Fruit fly (Drosophila melanogaster) whole organism, embryonic: Measurements from ENCODE around the gene CG33721.

ENCODE experiments used
- B-H1 ChIP-seq: fragments of 200-800 bp; sonication (Bioruptor generic); IDR thresholded peaks from 3 replicates; pipeline ENCODE4 v1.3.6; 2022; ENCODE audit warnings: missing biosample characterization, missing genetic modification characterization
- CG11504 ChIP-seq: fragments of 200-800 bp; sonication (Bioruptor generic); optimal IDR thresholded peaks from 3 replicates; lab custom pipeline; 2019; ENCODE audit warnings: missing biosample characterization, mild to moderate bottlenecking, missing genetic modification characterization, moderate library complexity
- CG11560 ChIP-seq: fragments of 200-800 bp; sonication (Bioruptor generic); IDR thresholded peaks from 3 replicates; pipeline ENCODE4 v1.3.6; 2022; ENCODE audit warnings: missing biosample characterization, missing genetic modification characterization
- CG12155 ChIP-seq: fragments of 200-800 bp; sonication (Bioruptor generic); optimal IDR thresholded peaks from 3 replicates; lab custom pipeline; 2016; ENCODE audit warnings: missing biosample characterization, missing genetic modification characterization
- CG14965 ChIP-seq: fragments of 200-800 bp; sonication (Bioruptor generic); optimal IDR thresholded peaks from 2 replicates; lab custom pipeline; 2016; ENCODE audit warnings: missing biosample characterization, missing genetic modification characterization, borderline replicate concordance
- CG15011 ChIP-seq: fragments of 200-800 bp; sonication (Bioruptor generic); optimal IDR thresholded peaks from 3 replicates; lab custom pipeline; 2018; ENCODE audit warnings: missing biosample characterization, mild to moderate bottlenecking, missing genetic modification characterization
- CG15269 ChIP-seq: fragments of 200-800 bp; sonication (Bioruptor generic); optimal IDR thresholded peaks from 2 replicates; lab custom pipeline; 2018; ENCODE audit warnings: missing biosample characterization, mild to moderate bottlenecking, missing genetic modification characterization, moderate library complexity
- CG1529 ChIP-seq: fragments of 200-800 bp; sonication (Bioruptor generic); optimal IDR thresholded peaks from 3 replicates; lab custom pipeline; 2018; ENCODE audit warnings: missing biosample characterization, missing genetic modification characterization
- CG15479 ChIP-seq: fragments of 200-800 bp; sonication (Bioruptor generic); optimal IDR thresholded peaks from 3 replicates; lab custom pipeline; 2019; ENCODE audit warnings: missing biosample characterization, mild to moderate bottlenecking, missing genetic modification characterization, moderate library complexity
- CG16815 ChIP-seq: fragments of 200-800 bp; sonication (Bioruptor generic); optimal IDR thresholded peaks from 3 replicates; lab custom pipeline; 2017; ENCODE audit warnings: missing biosample characterization, mild to moderate bottlenecking, missing genetic modification characterization
- CG17359 ChIP-seq: fragments of 200-800 bp; sonication (Bioruptor generic); optimal IDR thresholded peaks from 3 replicates; lab custom pipeline; 2018; ENCODE audit warnings: missing biosample characterization, mild to moderate bottlenecking, missing genetic modification characterization, moderate library complexity
- CG17829 ChIP-seq: fragments of 200-800 bp; optimal IDR thresholded peaks from 2 replicates; lab custom pipeline; 2019; ENCODE audit warnings: missing biosample characterization, mild to moderate bottlenecking, missing genetic modification characterization, moderate library complexity
- CG2202 ChIP-seq: fragments of 200-800 bp; sonication (Bioruptor generic); optimal IDR thresholded peaks from 2 replicates; lab custom pipeline; 2018; ENCODE audit warnings: missing biosample characterization, mild to moderate bottlenecking, missing genetic modification characterization
- CG2889 ChIP-seq: fragments of 200-800 bp; sonication (Bioruptor generic); IDR thresholded peaks from 3 replicates; pipeline ENCODE4 v1.3.6; 2022; ENCODE audit warnings: missing biosample characterization, missing genetic modification characterization
- CG31388 ChIP-seq: fragments of 200-800 bp; sonication (Bioruptor generic); optimal IDR thresholded peaks from 2 replicates; lab custom pipeline; 2016; ENCODE audit warnings: missing biosample characterization, missing genetic modification characterization
- CG3838 ChIP-seq: fragments of 200-800 bp; sonication (Bioruptor generic); optimal IDR thresholded peaks from 3 replicates; lab custom pipeline; 2016; ENCODE audit warnings: missing biosample characterization, missing genetic modification characterization
- CG4328 ChIP-seq: fragments of 200-800 bp; sonication (Bioruptor generic); optimal IDR thresholded peaks from 3 replicates; lab custom pipeline; 2017; ENCODE audit warnings: missing biosample characterization, missing genetic modification reagents, missing genetic modification characterization
- CG4707 ChIP-seq: fragments of 200-800 bp; sonication (Bioruptor generic); optimal IDR thresholded peaks from 2 replicates; lab custom pipeline; 2018; ENCODE audit warnings: missing biosample characterization, mild to moderate bottlenecking, missing genetic modification characterization, moderate library complexity
- CG4854 ChIP-seq: fragments of 200-800 bp; sonication (Bioruptor generic); optimal IDR thresholded peaks from 2 replicates; lab custom pipeline; 2016; ENCODE audit warnings: missing biosample characterization, missing genetic modification characterization, inconsistent platforms
- CG5245 ChIP-seq: fragments of 200-800 bp; sonication (Bioruptor generic); optimal IDR thresholded peaks from 3 replicates; lab custom pipeline; 2016; ENCODE audit warnings: missing biosample characterization, missing genetic modification characterization
- CHES-1-like ChIP-seq: fragments of 200-800 bp; sonication (Bioruptor generic); optimal IDR thresholded peaks from 2 replicates; lab custom pipeline; 2016; ENCODE audit warnings: missing biosample characterization, missing genetic modification characterization
- CTCF ChIP-seq: fragments of 200-800 bp; sonication (Bioruptor generic); optimal IDR thresholded peaks from 2 replicates; lab custom pipeline; 2017; ENCODE audit warnings: missing biosample characterization, mild to moderate bottlenecking, missing genetic modification characterization, moderate library complexity
- Drgx ChIP-seq: fragments of 200-800 bp; sonication (Bioruptor generic); IDR thresholded peaks from 2 replicates; pipeline ENCODE4 v1.3.6; 2022; ENCODE audit warnings: missing biosample characterization, missing genetic modification characterization
- Gsc ChIP-seq: fragments of 200-800 bp; sonication (Bioruptor generic); IDR thresholded peaks from 2 replicates; pipeline ENCODE4 v1.3.6; 2022; ENCODE audit warnings: missing biosample characterization, missing genetic modification characterization
- HHEX ChIP-seq: fragments of 200-800 bp; sonication (Bioruptor generic); optimal IDR thresholded peaks from 3 replicates; lab custom pipeline; 2017; ENCODE audit warnings: missing biosample characterization, mild to moderate bottlenecking, missing genetic modification characterization, missing genetic modification reagents
- Hmx ChIP-seq: fragments of 200-800 bp; sonication (Bioruptor generic); optimal IDR thresholded peaks from 2 replicates; lab custom pipeline; 2016; ENCODE audit warnings: missing biosample characterization, missing genetic modification characterization
- Hr78 ChIP-seq, 2 experiments: fragments of 200-800 bp in 1 of 2; fragments of >200 bp in 1 of 2; sonication (Bioruptor generic) in 1 of 2; optimal IDR thresholded peaks; 2 replicates each; lab custom pipeline; 2017 to 2019; ENCODE audit warnings: missing biosample characterization in 2 of 2, missing genetic modification characterization in 2 of 2, mild to moderate bottlenecking in 1 of 2, moderate library complexity in 1 of 2
- MESR4 ChIP-seq: fragments of 200-800 bp; sonication (Bioruptor generic); optimal IDR thresholded peaks from 2 replicates; lab custom pipeline; 2018; ENCODE audit warnings: missing biosample characterization, mild to moderate bottlenecking, missing genetic modification characterization, moderate library complexity
- Sox100B ChIP-seq: fragments of 200-800 bp; sonication (Bioruptor generic); optimal IDR thresholded peaks from 3 replicates; lab custom pipeline; 2018; ENCODE audit warnings: missing biosample characterization, mild to moderate bottlenecking, missing genetic modification characterization
- Sox102F ChIP-seq: fragments of 200-800 bp; sonication (Bioruptor generic); optimal IDR thresholded peaks from 2 replicates; lab custom pipeline; 2018; ENCODE audit warnings: missing biosample characterization, mild to moderate bottlenecking, missing genetic modification characterization, moderate library complexity
- ara ChIP-seq: fragments of 200-800 bp; sonication (Bioruptor generic); IDR thresholded peaks from 2 replicates; pipeline ENCODE4 v1.3.6; 2022; ENCODE audit warnings: missing biosample characterization, missing genetic modification characterization
- cas ChIP-seq: fragments of 200-800 bp; sonication (Bioruptor generic); IDR thresholded peaks from 2 replicates; pipeline ENCODE4 v1.3.6; 2022; ENCODE audit warnings: missing biosample characterization, missing genetic modification characterization
- gsb-n ChIP-seq: fragments of 200-800 bp; sonication (Bioruptor generic); optimal IDR thresholded peaks from 3 replicates; lab custom pipeline; 2018; ENCODE audit warnings: missing biosample characterization, mild to moderate bottlenecking, missing genetic modification characterization
- her ChIP-seq: fragments of 200-800 bp; sonication (Bioruptor generic); optimal IDR thresholded peaks from 2 replicates; lab custom pipeline; 2016; ENCODE audit warnings: missing biosample characterization, missing genetic modification characterization
- luna ChIP-seq: fragments of 200-800 bp; sonication (Bioruptor generic); optimal IDR thresholded peaks from 2 replicates; lab custom pipeline; 2016; ENCODE audit warnings: missing biosample characterization, missing genetic modification characterization
- pb ChIP-seq: fragments of 200-800 bp; sonication (Bioruptor generic); optimal IDR thresholded peaks from 3 replicates; lab custom pipeline; 2016; ENCODE audit warnings: missing biosample characterization, missing genetic modification characterization
- ro ChIP-seq: fragments of 200-800 bp; sonication (Bioruptor generic); IDR thresholded peaks from 2 replicates; pipeline ENCODE4 v1.3.6; 2022; ENCODE audit warnings: missing biosample characterization, missing genetic modification characterization
- run ChIP-seq: fragments of 200-800 bp; sonication (Bioruptor generic); optimal IDR thresholded peaks from 3 replicates; lab custom pipeline; 2018; ENCODE audit warnings: missing biosample characterization, mild to moderate bottlenecking, missing genetic modification characterization
- sc ChIP-seq, 3 experiments: fragments of >200 bp in 2 of 3; fragments of 200-800 bp in 1 of 3; sonication (Bioruptor generic) in 1 of 3; optimal IDR thresholded peaks; 2 replicates in 2 of 3; 3 replicates in 1 of 3; lab custom pipeline; 2017; ENCODE audit warnings: mild to moderate bottlenecking in 1 of 3, missing biosample characterization in 1 of 3, missing genetic modification characterization in 1 of 3, missing genetic modification reagents in 1 of 3
- schlank ChIP-seq: fragments of 200-800 bp; sonication (Bioruptor generic); optimal IDR thresholded peaks from 2 replicates; lab custom pipeline; 2018; ENCODE audit warnings: missing biosample characterization, mild to moderate bottlenecking, missing genetic modification characterization
- shn ChIP-seq: fragments of 200-800 bp; sonication (Bioruptor generic); optimal IDR thresholded peaks from 3 replicates; lab custom pipeline; 2016; ENCODE audit warnings: missing biosample characterization, missing genetic modification characterization
- sna ChIP-seq: fragments of 200-800 bp; sonication (Bioruptor generic); IDR thresholded peaks from 2 replicates; pipeline ENCODE4 v1.3.6; 2022; ENCODE audit warnings: missing biosample characterization, missing genetic modification characterization; ENCODE audit not compliant: partially characterized antibody
- sob ChIP-seq: fragments of 200-800 bp; sonication (Bioruptor generic); IDR thresholded peaks from 2 replicates; pipeline ENCODE4 v1.3.6; 2022; ENCODE audit warnings: missing biosample characterization, missing genetic modification characterization
- tap ChIP-seq: fragments of 200-800 bp; optimal IDR thresholded peaks from 3 replicates; lab custom pipeline; 2019; ENCODE audit warnings: missing biosample characterization, mild to moderate bottlenecking, missing genetic modification characterization, moderate library complexity
- vvl ChIP-seq: fragments of 200-800 bp; sonication (Bioruptor generic); IDR thresholded peaks from 2 replicates; pipeline ENCODE4 v1.3.6; 2022; ENCODE audit warnings: missing biosample characterization, missing genetic modification characterization
- wdn ChIP-seq: fragments of 200-800 bp; sonication (Bioruptor generic); IDR thresholded peaks from 2 replicates; pipeline ENCODE4 v1.3.6; 2022; ENCODE audit warnings: missing biosample characterization, missing genetic modification characterization
- yki ChIP-seq: fragments of >200 bp; optimal IDR thresholded peaks from 3 replicates; lab custom pipeline; 2018
- zen2 ChIP-seq: fragments of 200-800 bp; sonication (Bioruptor generic); IDR thresholded peaks from 3 replicates; pipeline ENCODE4 v1.3.6; 2022; ENCODE audit warnings: missing biosample characterization, missing genetic modification characterization; ENCODE audit not compliant: partially characterized antibody
- zfh1 ChIP-seq: fragments of 200-800 bp; sonication (Bioruptor generic); IDR thresholded peaks from 3 replicates; pipeline ENCODE4 v1.3.6; 2022; ENCODE audit warnings: missing biosample characterization, missing genetic modification characterization

The CG33721 gene

DNA sequence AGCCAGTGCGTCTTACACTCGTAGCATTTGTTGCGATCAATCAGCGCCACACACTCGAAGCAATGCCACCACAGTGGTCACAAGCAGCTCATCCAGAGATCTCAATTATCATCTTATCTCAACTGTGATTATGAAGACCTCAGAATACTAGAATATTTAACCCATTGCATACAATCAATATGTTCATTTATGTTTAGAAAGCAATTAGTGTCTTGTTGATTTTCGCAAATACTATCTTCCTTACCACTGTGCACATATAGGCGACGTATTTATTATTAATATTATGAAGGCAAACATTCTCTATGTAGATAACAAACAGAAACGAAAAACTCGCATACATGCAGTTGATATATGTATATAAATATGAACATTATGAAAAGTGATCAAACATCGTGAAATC lies 27.9 kb downstream of the CG33721 start (continued):
- TF ChIP-seq ro (0 out of 2 replicates have a peak, but pooled peaks have one; percentile 40), CG4328 (GFP tag; lab: Kevin White, UChicago) (peak; percentile 58), CG5245 (GFP tag; lab: Kevin White, UChicago) (peak; percentile 80), CG14965 (GFP tag; lab: Kevin White, UChicago) (peak; percentile 29), zfh1 (GFP tag; lab: Robert Waterston, UW) (peak; percentile 80), wdn (0 out of 2 replicates have a peak, but pooled peaks have one; percentile 11), Sox100B (GFP tag; lab: Kevin White, UChicago) (peak; percentile 77), CHES-1-like (GFP tag; lab: Kevin White, UChicago) (peak; percentile 17), CG15479 (GFP tag; lab: Kevin White, UChicago) (peak; percentile 31), B-H1 (GFP tag; lab: Robert Waterston, UW) (peak; percentile 76), tap (tag; lab: Kevin White, UChicago) (peak; percentile 73), CG31388 (GFP tag; lab: Kevin White, UChicago) (peak; percentile 13), Sox102F (GFP tag; lab: Kevin White, UChicago) (peak; percentile 76), Hr78 (GFP tag; optimal IDR thresholded peaks at IDR 0.05; lab: Kevin White, UChicago) (peak in 1 of 2 experiments; percentile 34), sob (peak; percentile 64), gsb-n (tag; lab: Kevin White, UChicago) (peak; percentile 74), Hmx (no peak), CG2202 (tag; lab: Kevin White, UChicago) (peak; percentile 82), CG4707 (peak; percentile 67), pb (GFP tag; lab: Kevin White, UChicago) (no peak), vvl (GFP tag; lab: Robert Waterston, UW) (peak; percentile 87), HHEX (GFP tag; lab: Kevin White, UChicago) (peak; percentile 67), luna (GFP tag; lab: Kevin White, UChicago) (no peak), shn (peak; percentile 36), ara (GFP tag; lab: Robert Waterston, UW) (peak; percentile 85), CG17829 (tag; lab: Kevin White, UChicago) (peak; percentile 78), Drgx (GFP tag; lab: Robert Waterston, UW) (peak; percentile 91)
- TF ChIP-seq, all 482 proteins: peak for 323

DNA sequence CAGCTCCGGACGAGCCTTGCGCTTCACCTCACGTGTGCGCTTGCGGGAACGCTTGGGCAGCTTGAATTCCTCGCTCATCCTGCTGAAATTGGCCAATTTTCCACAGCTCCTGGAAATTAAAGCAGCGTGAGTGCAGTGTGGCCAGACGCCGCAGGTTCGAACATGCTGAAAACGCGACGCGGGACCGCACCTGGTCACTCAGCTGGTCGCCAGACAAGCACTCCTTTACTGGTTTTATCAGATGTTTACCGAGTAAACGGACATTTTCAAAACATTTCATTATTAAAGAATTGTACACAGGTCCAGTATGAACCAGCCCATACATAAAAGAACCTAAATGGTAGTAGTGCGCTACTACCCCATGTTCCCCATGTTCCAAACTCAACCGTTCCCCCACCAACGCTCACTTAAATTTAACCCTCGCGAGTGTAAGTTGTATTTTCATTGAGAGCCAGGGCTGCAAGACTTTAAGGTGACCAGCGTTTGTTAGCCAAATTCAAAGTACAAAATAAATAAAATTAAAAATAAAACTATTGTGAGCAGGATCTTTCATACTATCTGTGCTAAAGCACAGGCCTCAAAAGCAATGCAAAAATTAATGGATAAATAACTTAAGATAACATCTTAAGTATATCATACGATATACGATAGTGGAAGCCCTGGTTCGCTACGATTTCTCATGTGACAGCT lies 31.5 kb downstream of the CG33721 start, which contains the start of the genes JMJD6, CG7071 and Muted:
Gene JMJD6 (minus strand): TSS at position 154 of the 690 bp plus-strand sequence.
Gene CG7071 (plus strand): TSS at position 403 of the 690 bp plus-strand sequence.
Gene Muted (plus strand): TSS at position 403 of the 690 bp plus-strand sequence.
- TF ChIP-seq CG2889 (peak; percentile 90), CG17359 (peak; percentile 90), zen2 (peak; percentile 55; the same call in 1 of the 3 replicates), sc (optimal IDR thresholded peaks at IDR 0.05; lab: Kevin White, UChicago) (no peak), sc (GFP tag; optimal IDR thresholded peaks at IDR 0.05; lab: Kevin White, UChicago) (peak; percentile 83), CG4854 (GFP tag; lab: Kevin White, UChicago) (peak; percentile 92), schlank (tag; lab: Kevin White, UChicago) (peak; percentile 55), cas (GFP tag; lab: Robert Waterston, UW) (peak; percentile 87), CG15269 (tag; lab: Kevin White, UChicago) (peak; percentile 90), CTCF (peak; percentile 18), CG11504 (tag; lab: Kevin White, UChicago) (peak; percentile 86), CG12155 (GFP tag; lab: Kevin White, UChicago) (peak; percentile 93), CG3838 (GFP tag; lab: Kevin White, UChicago) (peak; percentile 86), yki (no peak), CG1529 (GFP tag; lab: Kevin White, UChicago) (peak; percentile 76), CG15011 (GFP tag; lab: Kevin White, UChicago) (peak; percentile 71), Gsc (GFP tag; lab: Robert Waterston, UW) (peak; percentile 79), her (GFP tag; lab: Kevin White, UChicago) (peak; percentile 30), sna (GFP tag; lab: Robert Waterston, UW) (peak; percentile 91), CG4328 (GFP tag; lab: Kevin White, UChicago) (peak; percentile 93), run (peak; percentile 78), CG11560 (peak; percentile 71), CG16815 (peak; percentile 90), MESR4 (peak; percentile 76)
